Worm (Caenorhabditis elegans) whole organism, young adult: Measurements from ENCODE around the gene srw-85.

Experiments
- D2030.7 ChIP-seq: fragments of 200-800 bp; sonication (Bioruptor generic); IDR thresholded peaks from 2 replicates; pipeline ENCODE4 v1.3.6; 2022; ENCODE audit warnings: missing genetic modification reagents, missing genetic modification characterization, missing compliant biosample characterization
- F52B5.7 ChIP-seq: sonication (generic microtip); optimal IDR thresholded peaks from 2 replicates; lab custom pipeline; 2016; ENCODE audit warnings: mild to moderate bottlenecking, missing genetic modification characterization, missing compliant biosample characterization
- lin-35 ChIP-seq, 3 experiments: fragments of 150-350 bp in 2 of 3; sonication (generic microtip) in 1 of 3; optimal IDR thresholded peaks; 2 replicates each; lab custom pipeline; 2014 to 2018; ENCODE audit warnings: missing biosample characterization in 3 of 3, missing genetic modification characterization in 3 of 3, missing genetic modification reagents in 3 of 3

DNA sequence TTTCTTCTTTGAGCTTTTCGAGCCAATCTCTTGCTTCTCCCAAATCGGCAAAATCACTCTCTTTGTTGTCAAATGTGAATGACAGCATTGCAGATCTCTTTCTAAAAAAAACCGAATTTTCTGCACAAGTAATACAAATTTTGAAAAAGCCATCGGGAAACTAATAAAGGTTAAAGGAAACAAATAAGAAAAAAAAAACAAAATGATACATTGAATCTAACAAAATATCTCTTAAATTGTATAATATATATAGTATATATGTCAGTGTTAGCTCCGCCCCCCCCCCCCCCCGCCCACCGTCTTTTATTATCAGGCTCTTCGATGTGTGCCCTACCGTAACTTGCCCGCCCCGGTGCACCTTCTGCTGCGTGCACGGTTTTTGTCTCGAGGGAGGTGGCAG, 2.0 kb upstream of the srw-85 start, which contains the start of gene C25F9.11:
- TF ChIP-seq lin-35 (GFP tag; optimal IDR thresholded peaks at IDR 0.05; lab: Kevin White, UChicago) (no peak), F52B5.7 (tag; lab: Kevin White, UChicago) (no peak), D2030.7 (GFP tag; lab: Robert Waterston, UW) (no peak)
